Worm (Caenorhabditis elegans) whole organism, late embryonic: ENCODE measurements around the gene srt-30.

Experiments
- ceh-2 ChIP-seq: sonication (generic microtip); optimal IDR thresholded peaks from 2 replicates; lab custom pipeline; 2016; ENCODE audit warnings: missing genotype, missing genetic modification characterization, missing compliant biosample characterization
- ceh-9 ChIP-seq: sonication (generic microtip); optimal IDR thresholded peaks from 2 replicates; lab custom pipeline; 2016; ENCODE audit warnings: mild to moderate bottlenecking, missing genetic modification characterization, inconsistent platforms, missing compliant biosample characterization
- dmd-4 ChIP-seq: sonication (generic microtip); optimal IDR thresholded peaks from 2 replicates; lab custom pipeline; 2016; ENCODE audit warnings: borderline replicate concordance, missing genetic modification characterization, missing compliant biosample characterization
- ets-4 ChIP-seq: sonication (generic microtip); optimal IDR thresholded peaks from 2 replicates; lab custom pipeline; 2016; ENCODE audit warnings: missing genetic modification characterization, missing compliant biosample characterization
- fkh-6 ChIP-seq: sonication (generic microtip); optimal IDR thresholded peaks from 2 replicates; lab custom pipeline; 2016; ENCODE audit warnings: missing genetic modification characterization, missing compliant biosample characterization
- gmeb-2 ChIP-seq: sonication (generic microtip); optimal IDR thresholded peaks from 2 replicates; lab custom pipeline; 2016; ENCODE audit warnings: missing genetic modification characterization, inconsistent platforms, missing compliant biosample characterization
- nfya-1 ChIP-seq: sonication (generic microtip); optimal IDR thresholded peaks from 2 replicates; lab custom pipeline; 2017; ENCODE audit warnings: missing genetic modification characterization, mild to moderate bottlenecking, missing compliant biosample characterization, antibody characterized with exemption, moderate library complexity
- pha-4 ChIP-seq: fragments of 150-350 bp; optimal IDR thresholded peaks from 2 replicates; lab custom pipeline; 2018; ENCODE audit warnings: missing biosample characterization, missing genetic modification reagents, missing genetic modification characterization
- sdc-2 ChIP-seq: sonication (generic microtip); optimal IDR thresholded peaks from 2 replicates; lab custom pipeline; 2016; ENCODE audit warnings: missing genotype, missing genetic modification characterization, missing compliant biosample characterization

DNA sequence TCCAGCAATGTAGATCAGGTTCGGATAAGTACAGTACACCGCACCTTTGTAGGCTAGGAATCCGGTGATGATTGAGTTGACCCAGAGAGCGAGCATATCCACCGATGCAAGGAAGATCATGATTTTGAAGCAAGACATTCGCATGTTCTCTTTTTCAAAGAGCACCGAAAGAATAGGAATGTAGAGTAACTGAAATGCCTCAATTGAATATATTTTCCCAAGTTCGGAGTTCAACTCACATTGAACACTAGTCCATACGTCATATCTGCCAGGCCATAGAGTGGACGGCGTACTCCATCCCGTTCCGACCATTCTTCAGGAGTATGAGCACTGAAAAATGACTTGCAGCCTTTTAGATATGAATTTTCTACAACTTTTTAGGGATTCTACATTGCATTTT, 541 bp downstream of the srt-30 start:
- TF ChIP-seq gmeb-2, result no peak
- no peak for TF ChIP-seq ceh-2
- no peak for TF ChIP-seq pha-4 (tag; lab: Kevin White, UChicago)
- TF ChIP-seq dmd-4 (tag; lab: Kevin White, UChicago), result no peak
- TF ChIP-seq ets-4 (tag; lab: Kevin White, UChicago), result no peak
- no peak for TF ChIP-seq ceh-9
- TF ChIP-seq fkh-6 (tag; lab: Kevin White, UChicago), result no peak
- TF ChIP-seq nfya-1 (tag; lab: Kevin White, UChicago), result no peak
- TF ChIP-seq sdc-2 (tag; lab: Kevin White, UChicago), result no peak
